Worm (Caenorhabditis elegans) whole organism, dauer: ENCODE measurements around the gene gst-41.

Experiments
- unc-62 ChIP-seq: sonication (generic microtip); optimal IDR thresholded peaks from 2 replicates; lab custom pipeline; 2017; ENCODE audit warnings: missing biosample characterization, missing genetic modification reagents, missing genetic modification characterization

The gst-41 gene

ce11 chrV:7420162-7420561 is 21.1 kb upstream of the gst-41 start, which contains the start of gene srxa-4:
Gene srxa-4 (plus strand): TSS chrV:7420462.
- TF ChIP-seq unc-62 (GFP tag; lab: Kevin White, UChicago) = no peak

DNA sequence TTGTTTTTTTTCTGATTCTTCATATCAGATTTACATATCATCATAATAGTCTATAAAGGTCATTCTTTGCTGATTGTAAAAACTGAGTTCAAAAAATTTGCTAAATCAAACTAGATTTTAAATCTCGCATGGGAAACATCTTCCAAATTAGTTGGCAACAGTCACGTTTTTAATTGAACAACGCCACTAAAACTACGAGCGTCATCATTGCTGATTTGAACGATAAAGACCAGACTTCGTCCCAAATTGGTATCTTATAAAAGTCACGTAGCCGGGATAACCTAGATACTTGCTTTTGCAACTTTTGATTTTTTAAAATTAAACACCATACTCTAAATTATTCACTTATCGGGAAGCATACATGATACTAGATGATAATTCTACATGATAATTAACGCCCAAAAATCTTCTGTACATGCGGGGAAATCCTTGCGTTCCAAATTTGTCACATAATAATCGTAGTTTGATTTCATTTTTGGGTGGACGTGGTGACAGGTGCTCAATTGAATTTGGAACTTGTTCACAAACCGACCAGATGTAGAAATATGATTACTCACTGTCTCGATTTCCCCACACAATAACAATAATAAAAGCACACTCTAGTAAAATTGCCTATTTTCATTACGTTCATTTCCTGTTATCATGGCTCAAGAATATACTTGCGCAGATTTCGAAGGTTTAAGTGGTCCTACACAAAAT is 18.1 kb upstream of the gst-41 start, which contains the start of gene srw-67:
Gene srw-67, plus strand, starts transcription at position 643 of the 699 bp plus-strand sequence.
- no peak for TF ChIP-seq unc-62 (GFP tag; lab: Kevin White, UChicago)

ce11 chrV:7416569-7416968 is 17.5 kb upstream of the gst-41 start:
- TF ChIP-seq unc-62 (GFP tag; lab: Kevin White, UChicago) = no peak

ce11 chrV:7415780-7416428 is 16.8 kb upstream of the gst-41 start, which contains the start of gene F18E3.13:
Gene F18E3.13 (plus strand): TSS chrV:7416164.
- TF ChIP-seq unc-62 (GFP tag; lab: Kevin White, UChicago) = no peak

ce11 chrV:7414909-7415308 is 15.8 kb upstream of the gst-41 start, which contains the start of gene F18E3.12:
Gene F18E3.12 (plus strand): TSS chrV:7414985.
- TF ChIP-seq unc-62 (GFP tag; lab: Kevin White, UChicago) = no peak

DNA sequence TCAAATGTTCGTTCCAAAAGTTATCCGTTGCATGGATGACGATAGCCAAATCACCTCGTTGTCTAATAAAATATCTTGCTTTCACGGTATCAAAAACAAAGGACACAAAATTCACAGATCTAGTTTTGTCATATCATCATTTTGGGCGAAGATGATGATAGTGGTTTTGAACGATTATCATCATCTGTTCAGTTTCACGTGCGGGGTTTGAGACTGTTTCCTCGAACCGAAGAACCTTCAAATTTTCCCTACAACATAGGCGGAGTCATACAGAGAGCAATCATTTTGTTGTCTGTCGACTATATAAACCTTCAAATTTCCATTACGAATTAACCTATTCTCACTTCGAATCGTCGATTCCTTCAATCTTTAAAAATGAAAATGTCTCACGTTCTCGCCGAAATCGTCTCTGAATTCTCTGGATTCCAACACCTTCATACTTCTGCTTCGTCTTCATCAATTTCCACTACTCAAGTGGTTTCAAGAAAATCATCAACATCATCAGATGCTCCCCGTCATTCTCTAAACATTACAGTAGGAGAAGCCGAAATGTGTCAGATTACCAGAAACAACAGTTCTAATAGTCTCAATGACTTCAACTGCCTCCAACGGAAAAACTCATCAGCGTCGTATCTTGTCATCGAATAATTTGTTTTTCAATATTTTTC is 14.1 kb upstream of the gst-41 start, which contains the start of gene F18E3.11:
Gene F18E3.11, plus strand, starts transcription at position 376 of the 668 bp plus-strand sequence.
- no peak for TF ChIP-seq unc-62 (GFP tag; lab: Kevin White, UChicago)

DNA sequence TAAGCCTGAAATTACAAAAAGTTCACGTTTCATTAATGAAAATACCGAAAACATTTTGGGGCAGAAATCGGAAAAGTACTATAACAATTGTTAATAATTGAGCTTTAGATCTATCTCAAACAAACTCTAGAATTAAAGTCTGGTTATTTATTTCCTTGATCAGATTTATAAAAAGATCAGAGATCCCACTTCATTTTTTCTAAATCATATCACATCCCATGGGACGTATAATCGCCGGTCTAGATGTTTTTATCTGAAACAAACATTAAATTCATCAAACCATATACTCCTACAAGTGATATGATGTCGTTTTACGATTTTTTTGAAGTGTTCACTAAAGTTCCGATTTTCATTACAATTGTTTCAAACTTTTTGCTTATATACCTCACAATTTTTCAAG is 12.6 kb upstream of the gst-41 start, which contains the start of gene str-41:
Gene str-41, plus strand, starts transcription at position 301 of the 400 bp plus-strand sequence.
- no peak for TF ChIP-seq unc-62 (GFP tag; lab: Kevin White, UChicago)

ce11 chrV:7409599-7409998 is 10.5 kb upstream of the gst-41 start, which contains the start of gene R13D7.2:
Gene R13D7.2 (plus strand): TSS chrV:7409899.
- TF ChIP-seq unc-62 (GFP tag; lab: Kevin White, UChicago) = no peak

DNA sequence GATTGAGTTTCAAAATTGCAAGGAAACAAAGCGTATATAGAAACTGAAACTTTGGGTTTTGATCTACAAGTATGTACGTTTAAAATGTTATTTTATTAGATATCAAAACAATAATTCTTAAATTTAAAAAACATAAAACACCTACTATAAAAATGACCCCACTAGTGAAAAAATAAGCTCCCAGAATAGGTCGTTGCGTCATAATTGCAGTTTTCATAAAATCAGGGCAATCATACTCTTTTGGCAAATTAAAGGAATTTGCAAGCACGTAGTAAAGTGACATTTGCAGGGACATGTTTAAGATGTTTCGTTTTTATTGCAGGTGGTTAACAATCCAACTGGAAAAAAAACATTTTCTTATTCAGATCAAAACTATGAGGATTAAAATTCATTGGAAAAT is 9.4 kb upstream of the gst-41 start, which contains the start of gene srt-6:
Gene srt-6, minus strand, starts transcription at position 295 of the 400 bp plus-strand sequence.
- TF ChIP-seq unc-62 (GFP tag; lab: Kevin White, UChicago) = no peak

- TF ChIP-seq unc-62 (GFP tag; lab: Kevin White, UChicago) = no peak
These were observed 4.4 kb upstream of the gst-41 start for ce11 chrV:7403501-7403900.

DNA sequence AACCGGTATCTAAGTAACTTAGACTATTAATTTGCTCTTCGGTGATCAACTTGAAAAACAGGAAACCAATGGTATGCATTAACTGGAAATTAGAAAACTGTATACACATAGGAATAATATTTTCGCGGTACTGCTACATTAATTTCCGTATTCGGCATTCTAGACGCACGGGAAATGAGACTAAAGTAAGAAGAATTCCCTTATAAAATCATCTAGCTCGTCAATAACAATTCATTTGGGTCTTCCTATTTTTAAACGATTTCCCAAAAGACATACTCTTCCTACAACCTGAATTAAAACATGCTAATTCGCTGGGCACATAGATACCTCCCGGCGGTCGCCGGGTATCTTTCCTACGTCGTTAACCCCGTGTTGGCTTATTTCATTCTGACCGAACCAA is 3.3 kb upstream of the gst-41 start, which contains the start of gene srj-13:
Gene srj-13, plus strand, starts transcription at position 301 of the 400 bp plus-strand sequence.
- no peak for TF ChIP-seq unc-62 (GFP tag; lab: Kevin White, UChicago)

ce11 chrV:7400588-7400987 is 1.5 kb upstream of the gst-41 start, which contains the start of gene srx-60:
Gene srx-60 (plus strand): TSS chrV:7400888.
- TF ChIP-seq unc-62 (GFP tag; lab: Kevin White, UChicago) = no peak

DNA sequence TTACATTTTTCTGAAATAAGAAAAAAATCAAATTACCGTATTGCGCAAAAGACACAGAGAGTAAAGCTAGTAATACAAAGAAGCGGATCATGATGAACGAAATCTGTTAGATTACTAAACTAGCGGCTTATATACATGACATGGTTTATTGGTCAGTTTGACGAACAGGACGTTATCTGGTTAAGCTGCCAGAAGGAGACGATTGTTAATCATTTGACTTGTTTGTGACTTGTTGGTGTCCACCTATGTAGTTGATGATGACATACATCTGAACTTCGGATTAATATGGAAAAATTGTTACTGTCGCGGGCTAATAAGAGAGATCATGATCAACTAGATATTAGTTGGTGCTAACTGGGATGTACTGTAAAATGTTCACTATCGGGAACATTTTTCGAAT is 993 bp upstream of the gst-41 start, which contains the start of gene cnc-9:
Gene cnc-9, minus strand, starts transcription at position 101 of the 400 bp plus-strand sequence.
- no peak for TF ChIP-seq unc-62 (GFP tag; lab: Kevin White, UChicago)

- no peak for TF ChIP-seq unc-62 (GFP tag; lab: Kevin White, UChicago)
These were observed 3.7 kb downstream of the gst-41 start, which contains the start of gene srx-9 for ce11 chrV:7395359-7395758. Gene srx-9 (minus strand): TSS chrV:7395459.

DNA sequence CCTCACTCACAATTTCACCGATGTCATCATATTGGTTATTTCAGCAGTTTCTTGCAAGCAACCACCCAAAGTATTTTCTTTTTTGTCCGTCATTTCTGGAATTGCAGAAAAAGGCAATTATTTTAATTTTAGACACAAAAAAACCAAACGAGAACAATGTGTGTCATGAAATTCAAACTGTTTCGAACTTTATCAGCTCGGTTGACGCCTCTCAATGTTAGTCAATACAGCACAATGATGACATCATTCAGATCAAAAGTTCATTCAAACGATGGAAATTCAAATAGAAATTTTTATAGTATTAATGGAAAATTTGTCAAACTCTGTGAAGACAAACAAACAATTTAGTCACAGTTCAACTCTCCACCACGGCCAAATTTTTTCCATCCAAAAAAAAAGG is 7.2 kb downstream of the gst-41 start, which contains the start of gene fbxa-105:
Gene fbxa-105, minus strand, starts transcription at position 97 of the 400 bp plus-strand sequence.
- TF ChIP-seq unc-62 (GFP tag; lab: Kevin White, UChicago) = no peak
